Worm (Caenorhabditis elegans) whole organism, L4/young adult: Measurements from ENCODE around the gene nhr-128.

ENCODE experiments used
- W03F9.2 ChIP-seq: fragments of 150-350 bp; optimal IDR thresholded peaks from 2 replicates; lab custom pipeline; 2014; ENCODE audit warnings: missing biosample characterization, missing genetic modification characterization
- dao-5 ChIP-seq: sonication (generic microtip); optimal IDR thresholded peaks from 2 replicates; lab custom pipeline; 2016; ENCODE audit warnings: missing genotype, missing genetic modification characterization, moderate library complexity, missing compliant biosample characterization
- him-1 ChIP-seq: sonication (generic microtip); optimal IDR thresholded peaks from 2 replicates; lab custom pipeline; 2016; ENCODE audit warnings: missing genotype, missing genetic modification reagents, missing genetic modification characterization, missing compliant biosample characterization

DNA sequence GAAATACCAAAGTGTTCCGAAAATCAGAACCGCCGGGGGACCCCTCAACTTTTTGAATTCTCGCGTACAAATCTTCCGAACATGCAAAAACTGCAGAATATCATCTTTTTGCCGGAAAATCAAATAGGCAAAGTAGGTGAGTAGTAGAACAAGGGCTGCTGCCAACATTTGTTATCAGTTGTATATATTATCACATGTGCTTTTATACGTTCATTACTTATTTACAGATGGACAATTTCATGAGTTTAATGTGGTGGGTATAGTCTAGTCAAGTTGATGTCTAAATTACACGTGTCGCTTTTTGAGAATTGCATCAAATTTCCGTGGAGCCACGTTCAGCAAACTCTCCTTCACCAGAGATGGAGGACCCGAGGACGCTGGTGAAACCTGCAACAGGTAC is 20.6 kb upstream of the nhr-128 start, which contains the start of gene cyp-32B1:
- TF ChIP-seq dao-5 (tag; lab: Kevin White, UChicago) (no peak), him-1 (tag; lab: Kevin White, UChicago) (no peak), W03F9.2 (tag; lab: Kevin White, UChicago) (no peak)
